Worm (Caenorhabditis elegans): Measurements from ENCODE around the gene best-16.
A peak's percentile ranks its signal among the peaks of the same experiment; 100 is the strongest.

Gene best-16

ce11 chrIV:7144670-7145257, 50.9 kb downstream of the best-16 start, which contains the start of gene hecd-1 (continued):
- TF ChIP-seq sdz-12 (GFP tag; optimal IDR thresholded peaks at IDR 0.05) = no peak
- no peak for TF ChIP-seq lin-13 (GFP tag; optimal IDR thresholded peaks at IDR 0.05)
- no peak for TF ChIP-seq lin-15B (tag; optimal IDR thresholded peaks at IDR 0.05)
- TF ChIP-seq tra-1 (GFP tag; IDR thresholded peaks at IDR 0.05) = no peak
- no peak for TF ChIP-seq nhr-48 (tag; optimal IDR thresholded peaks at IDR 0.05)
- TF ChIP-seq T26A8.4 (GFP tag; IDR thresholded peaks at IDR 0.05) = no peak
- TF ChIP-seq dmd-8 (GFP tag; IDR thresholded peaks at IDR 0.05) = no peak
- no peak for TF ChIP-seq zfp-2 (tag; optimal IDR thresholded peaks at IDR 0.05)
- TF ChIP-seq ces-1 (GFP tag; optimal IDR thresholded peaks at IDR 0.05) = no peak
- no peak for TF ChIP-seq pqm-1 (tag; optimal IDR thresholded peaks at IDR 0.05)
- no peak for TF ChIP-seq fos-1 (tag; optimal IDR thresholded peaks at IDR 0.05)
- no peak for TF ChIP-seq zag-1 (tag; optimal IDR thresholded peaks at IDR 0.05)
- no peak for TF ChIP-seq ceh-20 (GFP tag; IDR thresholded peaks at IDR 0.05)
- no peak for TF ChIP-seq Y5F2A.4 (GFP tag; optimal IDR thresholded peaks at IDR 0.05)
- no peak for TF ChIP-seq ZK546.5 (tag; optimal IDR thresholded peaks at IDR 0.05)
- TF ChIP-seq tag-97 (GFP tag; IDR thresholded peaks at IDR 0.05) = no peak
- TF ChIP-seq ctbp-1 (GFP tag; IDR thresholded peaks at IDR 0.05) = no peak
- no peak for TF ChIP-seq F49E8.2 (tag; optimal IDR thresholded peaks at IDR 0.05; ENCODE audit: borderline replicate concordance)
- TF ChIP-seq D1046.2 (GFP tag; IDR thresholded peaks at IDR 0.05) = no peak
- TF ChIP-seq daf-16 (GFP tag; optimal IDR thresholded peaks at IDR 0.05) = no peak
- TF ChIP-seq daf-16 (tag; optimal IDR thresholded peaks at IDR 0.05) = no peak
- no peak for TF ChIP-seq lin-39 (tag; optimal IDR thresholded peaks at IDR 0.05)
- peak in 1 of 2 experiments; percentile 56 for TF ChIP-seq lsy-2 (tag; optimal IDR thresholded peaks at IDR 0.05)
- no peak for TF ChIP-seq nhr-76 (tag; optimal IDR thresholded peaks at IDR 0.05)
- no peak for TF ChIP-seq php-3 (GFP tag; IDR thresholded peaks at IDR 0.05)
- TF ChIP-seq unc-62 (GFP tag; optimal IDR thresholded peaks at IDR 0.05 in 1 of 2) = no peak
- TF ChIP-seq unc-62 (tag; optimal IDR thresholded peaks at IDR 0.05) = no peak
- TF ChIP-seq hlh-30 (tag; optimal IDR thresholded peaks at IDR 0.05; ENCODE audit: insufficient read depth) = peak; percentile 79
- TF ChIP-seq jun-1 (tag; optimal IDR thresholded peaks at IDR 0.05) = no peak
- peak; percentile 23 for TF ChIP-seq mep-1 (tag; optimal IDR thresholded peaks at IDR 0.05)
- no peak for TF ChIP-seq egl-43 (GFP tag; IDR thresholded peaks at IDR 0.05)
- no peak for TF ChIP-seq nhr-25 (tag; optimal IDR thresholded peaks at IDR 0.05; ENCODE audit: borderline replicate concordance, insufficient read depth)
- no peak for TF ChIP-seq lim-7 (GFP tag; IDR thresholded peaks at IDR 0.05)
- no peak for TF ChIP-seq aly-2 (tag; optimal IDR thresholded peaks at IDR 0.05)
- no peak for TF ChIP-seq arid-1 (GFP tag; conservative IDR thresholded peaks at IDR 0.05)
- TF ChIP-seq nhr-11 (tag; optimal IDR thresholded peaks at IDR 0.05) = no peak
- no peak for TF ChIP-seq Y105C5A.15 (GFP tag; IDR thresholded peaks at IDR 0.05)
- no peak for TF ChIP-seq nhr-6 (tag; optimal IDR thresholded peaks at IDR 0.05)
- no peak for TF ChIP-seq nhr-237 (tag; optimal IDR thresholded peaks at IDR 0.05)
- TF ChIP-seq Y75B8A.6 (GFP tag; IDR thresholded peaks at IDR 0.05) = no peak
- no peak for TF ChIP-seq vab-7 (GFP tag; IDR thresholded peaks at IDR 0.05)
- TF ChIP-seq R02D3.7 (tag; optimal IDR thresholded peaks at IDR 0.05) = no peak

Data from whole organism, L4 larva.